Worm (Caenorhabditis elegans) whole organism, L4 larva: ENCODE results near the gene F25B4.4.

Experiments
- daf-12 ChIP-seq: fragments of 150-350 bp; optimal IDR thresholded peaks from 2 replicates; lab custom pipeline; 2014; ENCODE audit warnings: missing biosample characterization, missing genetic modification reagents, missing genetic modification characterization
- lin-13 ChIP-seq: fragments of 150-350 bp; optimal IDR thresholded peaks from 2 replicates; lab custom pipeline; 2014; ENCODE audit warnings: missing biosample characterization, missing genetic modification reagents, missing genetic modification characterization
- nhr-111 ChIP-seq: fragments of 200-800 bp; sonication (Bioruptor generic); optimal IDR thresholded peaks from 2 replicates; lab custom pipeline; 2018; ENCODE audit warnings: mild to moderate bottlenecking, missing genetic modification characterization, missing compliant biosample characterization
- nhr-28 ChIP-seq: fragments of 150-350 bp; optimal IDR thresholded peaks from 2 replicates; lab custom pipeline; 2014; ENCODE audit warnings: missing biosample characterization, missing genetic modification characterization
- skn-1 ChIP-seq: fragments of 150-350 bp; optimal IDR thresholded peaks from 2 replicates; lab custom pipeline; 2014; ENCODE audit warnings: missing biosample characterization, missing genetic modification characterization
- unc-62 ChIP-seq, 3 experiments: fragments of 150-350 bp in 1 of 3; sonication (generic microtip); optimal IDR thresholded peaks in 2 of 3; peaks in 1 of 3; 1 replicate in 1 of 3; 2 replicates in 2 of 3; lab custom pipeline; 2014 to 2017; ENCODE audit warnings: missing biosample characterization in 3 of 3, missing genetic modification characterization in 3 of 3, missing genetic modification reagents in 3 of 3, missing genotype in 1 of 3
- zfp-3 ChIP-seq: fragments of 200-800 bp; sonication (Bioruptor generic); conservative IDR thresholded peaks from 2 replicates; pipeline ENCODE4 v1.3.6; 2022; ENCODE audit warnings: missing genetic modification reagents, missing genetic modification characterization, missing compliant biosample characterization

- TF ChIP-seq skn-1 (no peak), unc-62 (GFP tag; optimal IDR thresholded peaks at IDR 0.05 in 1 of 2; lab: Kevin White, UChicago) (no peak), unc-62 (tag; optimal IDR thresholded peaks at IDR 0.05; lab: Kevin White, UChicago) (no peak), lin-13 (GFP tag; lab: Kevin White, UChicago) (no peak), nhr-111 (GFP tag; lab: Kevin White, UChicago) (no peak), zfp-3 (GFP tag; lab: Robert Waterston, UW) (no peak), nhr-28 (tag; lab: Kevin White, UChicago) (no peak), daf-12 (no peak)
These were observed 40.5 kb upstream of the F25B4.4 start, which contains the start of gene srx-117 for ce11 chrV:5644171-5644570.
